Fruit fly (Drosophila melanogaster) whole organism, adult: ENCODE results near the gene Uck.

Experiments
- CG11617 ChIP-seq: fragments of 200-800 bp; sonication (Bioruptor generic); optimal IDR thresholded peaks from 2 replicates; lab custom pipeline; 2017; ENCODE audit warnings: mild to moderate bottlenecking, missing biosample characterization, missing genetic modification reagents, missing genetic modification characterization
- CG12768 ChIP-seq: fragments of 200-800 bp; sonication (Bioruptor generic); optimal IDR thresholded peaks from 2 replicates; lab custom pipeline; 2017; ENCODE audit warnings: missing biosample characterization, missing genetic modification characterization, mild to moderate bottlenecking, moderate library complexity, missing genetic modification reagents
- CG14711 ChIP-seq: fragments of 200-800 bp; sonication (Bioruptor generic); optimal IDR thresholded peaks from 2 replicates; lab custom pipeline; 2018; ENCODE audit warnings: missing biosample characterization, mild to moderate bottlenecking, missing genetic modification characterization, moderate library complexity
- CG1620 ChIP-seq: fragments of 200-800 bp; sonication (Bioruptor generic); optimal IDR thresholded peaks from 2 replicates; lab custom pipeline; 2016; ENCODE audit warnings: missing biosample characterization, missing genetic modification characterization
- CG33017 ChIP-seq: fragments of 200-800 bp; sonication (Bioruptor generic); optimal IDR thresholded peaks from 2 replicates; lab custom pipeline; 2018; ENCODE audit warnings: missing biosample characterization, mild to moderate bottlenecking, missing genetic modification characterization, moderate library complexity
- CG5204 ChIP-seq: fragments of 200-800 bp; sonication (Bioruptor generic); optimal IDR thresholded peaks from 2 replicates; lab custom pipeline; 2016; ENCODE audit warnings: missing biosample characterization, missing genetic modification characterization
- CG7045 ChIP-seq: fragments of 200-800 bp; sonication (Bioruptor generic); optimal IDR thresholded peaks from 2 replicates; lab custom pipeline; 2017; ENCODE audit warnings: missing biosample characterization, mild to moderate bottlenecking, missing genetic modification characterization
- CG7101 ChIP-seq: fragments of 200-800 bp; sonication (Bioruptor generic); optimal IDR thresholded peaks from 2 replicates; lab custom pipeline; 2018; ENCODE audit warnings: missing biosample characterization, mild to moderate bottlenecking, missing genetic modification characterization, moderate library complexity
- Clk ChIP-seq: fragments of 200-800 bp; sonication (Bioruptor generic); optimal IDR thresholded peaks from 2 replicates; lab custom pipeline; 2017; ENCODE audit warnings: missing biosample characterization, missing genetic modification characterization
- Crg-1 ChIP-seq: fragments of 200-800 bp; sonication (Bioruptor generic); optimal IDR thresholded peaks from 2 replicates; lab custom pipeline; 2016; ENCODE audit warnings: missing biosample characterization, missing genetic modification characterization
- Hr96 ChIP-seq: fragments of 200-800 bp; sonication (Bioruptor generic); optimal IDR thresholded peaks from 2 replicates; lab custom pipeline; 2016; ENCODE audit warnings: missing biosample characterization, missing genetic modification characterization
- Mnt ChIP-seq: fragments of 200-800 bp; sonication (Bioruptor generic); optimal IDR thresholded peaks from 2 replicates; lab custom pipeline; 2016; ENCODE audit warnings: missing biosample characterization, mild to moderate bottlenecking, missing genetic modification characterization
- bab1 ChIP-seq: fragments of 200-800 bp; sonication (Bioruptor generic); optimal IDR thresholded peaks from 3 replicates; lab custom pipeline; 2019; ENCODE audit warnings: missing biosample characterization, mild to moderate bottlenecking, missing genetic modification characterization, moderate library complexity
- cic ChIP-seq: fragments of 200-800 bp; sonication (Bioruptor generic); optimal IDR thresholded peaks from 2 replicates; lab custom pipeline; 2017; ENCODE audit warnings: missing biosample characterization, mild to moderate bottlenecking, missing genetic modification characterization, moderate library complexity
- cnc ChIP-seq, 2 experiments: fragments of >200 bp; optimal IDR thresholded peaks; 2 replicates each; lab custom pipeline; 2017
- kay ChIP-seq: fragments of 200-800 bp; sonication (Bioruptor generic); peaks from one replicate; lab custom pipeline; 2016; ENCODE audit warnings: missing biosample characterization, missing genetic modification characterization, borderline replicate concordance
- ovo ChIP-seq: fragments of 200-800 bp; sonication (Bioruptor generic); optimal IDR thresholded peaks from 2 replicates; lab custom pipeline; 2016; ENCODE audit warnings: missing biosample characterization, missing genetic modification characterization
- pad ChIP-seq: fragments of 200-800 bp; sonication (Bioruptor generic); optimal IDR thresholded peaks from 3 replicates; lab custom pipeline; 2017; ENCODE audit warnings: missing biosample characterization, missing genetic modification characterization, mild to moderate bottlenecking, moderate library complexity, missing genetic modification reagents
- tj ChIP-seq: fragments of 200-800 bp; sonication (Bioruptor generic); optimal IDR thresholded peaks from 3 replicates; lab custom pipeline; 2017; ENCODE audit warnings: missing biosample characterization, mild to moderate bottlenecking, missing genetic modification characterization, moderate library complexity
- toe ChIP-seq: fragments of 200-800 bp; sonication (Bioruptor generic); optimal IDR thresholded peaks from 2 replicates; lab custom pipeline; 2016; ENCODE audit warnings: missing biosample characterization, missing genetic modification characterization

Gene Uck

DNA sequence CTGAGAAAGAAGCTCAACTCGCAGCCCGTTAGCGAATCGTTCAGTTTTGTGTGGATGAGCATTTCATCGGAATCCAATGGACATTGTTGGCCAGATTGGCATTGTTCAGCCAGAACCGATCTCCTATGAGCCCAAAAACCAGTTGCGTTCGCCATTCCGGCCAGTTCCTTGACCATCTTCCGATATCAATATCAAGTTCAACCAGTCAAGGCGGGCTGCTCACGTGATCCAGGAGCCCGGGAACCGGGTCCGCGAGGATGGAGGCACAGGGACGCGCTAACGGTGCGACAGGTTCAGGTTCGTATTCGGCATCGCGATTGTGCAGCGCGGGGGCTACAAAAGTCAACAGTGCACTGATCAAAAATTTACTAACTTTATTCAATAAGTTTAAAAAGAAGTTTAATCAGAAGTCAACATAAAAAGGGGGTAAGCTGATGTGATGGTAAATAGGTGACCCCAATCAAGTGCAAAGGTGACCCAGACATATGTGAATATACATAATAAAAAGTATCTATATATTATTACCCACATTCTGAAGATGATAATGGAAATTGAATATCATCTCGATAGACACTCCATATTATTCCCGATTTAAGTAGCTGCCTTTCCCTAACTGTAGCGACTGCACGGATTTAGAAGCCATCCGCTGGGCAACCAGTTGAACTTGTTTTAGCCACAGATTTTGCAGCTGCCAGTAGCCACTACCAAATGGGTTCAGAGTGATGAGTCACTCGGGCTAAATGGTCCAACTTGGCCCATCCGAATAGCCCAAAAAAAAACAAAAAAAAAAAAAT is 23.0 kb upstream of the Uck start:
- TF ChIP-seq CG33017 (tag; lab: Kevin White, UChicago) (no peak), cnc (optimal IDR thresholded peaks at IDR 0.05; lab: Kevin White, UChicago) (no peak), CG11617 (GFP tag; lab: Kevin White, UChicago) (no peak), CG7101 (tag; lab: Kevin White, UChicago) (no peak), kay (GFP tag; lab: Kevin White, UChicago) (no peak), CG14711 (tag; lab: Kevin White, UChicago) (no peak), tj (GFP tag; lab: Kevin White, UChicago) (peak; percentile 18), toe (GFP tag; lab: Kevin White, UChicago) (no peak)

DNA sequence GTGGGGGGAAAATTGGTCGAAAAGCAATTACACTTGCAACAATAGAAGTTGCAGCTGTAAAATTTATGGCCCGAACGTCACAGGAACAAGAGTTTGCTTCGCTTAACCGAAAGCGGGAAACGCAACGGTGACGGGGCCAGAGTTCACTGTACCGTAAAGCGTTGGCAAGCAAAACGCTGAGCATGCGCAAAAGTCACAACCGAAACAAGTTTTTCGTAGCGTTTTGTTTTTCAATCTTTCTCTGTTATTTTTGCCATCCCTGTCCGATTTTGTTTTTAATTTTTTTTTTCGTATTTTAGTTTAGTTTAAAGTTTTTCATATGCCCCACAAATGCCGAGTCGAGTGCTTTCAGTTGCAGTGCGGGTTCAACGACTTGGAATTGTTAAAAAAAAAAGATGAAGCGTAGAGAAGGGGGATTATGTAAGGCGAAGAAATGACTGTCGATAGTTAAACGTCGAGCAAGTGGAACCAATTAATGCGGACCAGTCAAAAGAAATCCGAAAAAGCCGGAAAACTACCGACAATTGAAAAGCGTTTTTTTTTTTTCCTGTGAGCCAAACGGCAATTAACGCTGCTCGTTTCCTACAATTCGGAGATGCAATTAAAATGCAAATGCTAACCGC is 22.3 kb upstream of the Uck start:
- TF ChIP-seq tj (GFP tag; lab: Kevin White, UChicago) (peak; percentile 94), CG11617 (GFP tag; lab: Kevin White, UChicago) (no peak)

DNA sequence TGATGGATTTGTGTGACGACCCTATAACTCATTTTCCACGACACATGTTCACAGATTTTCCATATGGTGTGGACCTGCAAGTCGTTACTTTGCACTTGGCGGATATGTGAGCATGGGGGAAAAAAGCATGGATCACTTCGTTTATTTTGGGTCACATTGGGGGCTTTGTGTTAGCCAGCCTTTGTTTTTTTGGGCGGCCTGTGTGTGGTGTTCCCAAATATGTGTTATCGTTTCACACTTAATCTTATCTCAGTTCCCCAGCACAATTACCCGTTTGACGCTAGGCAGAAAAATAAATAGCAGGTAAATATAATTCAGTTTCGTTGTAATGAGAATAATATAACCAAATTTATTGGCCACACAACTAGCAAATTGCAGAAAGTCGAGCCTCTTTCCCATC is 21.7 kb upstream of the Uck start:
- TF ChIP-seq CG33017 (tag; lab: Kevin White, UChicago) (no peak), CG7101 (tag; lab: Kevin White, UChicago) (no peak), Mnt (GFP tag; lab: Kevin White, UChicago) (no peak), Clk (no peak), CG11617 (GFP tag; lab: Kevin White, UChicago) (no peak), toe (GFP tag; lab: Kevin White, UChicago) (no peak), Crg-1 (no peak), CG14711 (tag; lab: Kevin White, UChicago) (no peak), tj (GFP tag; lab: Kevin White, UChicago) (no peak)

DNA sequence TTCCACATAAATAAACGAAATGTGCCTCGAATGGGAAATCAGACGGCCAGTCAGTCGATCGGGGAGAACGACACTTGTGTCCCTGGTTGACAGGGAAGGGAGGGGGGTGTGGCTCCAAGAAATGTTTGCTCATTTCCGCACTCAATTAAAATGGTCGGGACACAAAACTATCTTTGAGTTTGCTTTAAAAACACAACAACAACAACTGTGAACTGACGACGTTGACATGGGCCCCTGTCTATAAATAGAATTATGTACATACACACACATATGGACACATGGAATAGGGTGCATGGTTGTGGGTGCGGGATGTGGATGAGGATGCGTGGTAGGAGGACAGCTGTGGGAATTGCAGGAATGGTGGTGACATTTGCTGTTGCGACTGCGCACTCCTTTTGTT is 19.9 kb upstream of the Uck start:
- TF ChIP-seq ovo (GFP tag; lab: Kevin White, UChicago) (no peak), toe (GFP tag; lab: Kevin White, UChicago) (no peak)

DNA sequence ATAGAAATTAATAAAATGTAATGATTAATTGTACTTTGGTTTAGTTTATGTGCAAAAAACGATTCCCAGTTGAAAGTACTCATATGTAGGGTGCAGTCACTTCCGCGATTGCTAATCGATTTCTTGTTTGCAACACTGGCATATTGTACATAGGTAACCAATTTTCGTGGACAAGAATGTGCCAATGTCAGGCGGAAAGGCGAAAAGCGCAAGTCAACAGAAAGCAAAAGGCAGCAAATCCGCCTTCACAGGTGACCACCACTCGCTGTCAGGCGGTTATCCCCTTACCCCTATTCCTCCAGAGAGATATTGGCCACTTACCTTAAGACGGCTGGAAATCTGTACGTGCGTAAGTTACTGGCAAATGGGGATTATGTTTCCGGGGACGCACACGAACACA is 19.4 kb upstream of the Uck start:
- TF ChIP-seq CG14711 (tag; lab: Kevin White, UChicago) (no peak), pad (GFP tag; lab: Kevin White, UChicago) (no peak), tj (GFP tag; lab: Kevin White, UChicago) (peak; percentile 96)

DNA sequence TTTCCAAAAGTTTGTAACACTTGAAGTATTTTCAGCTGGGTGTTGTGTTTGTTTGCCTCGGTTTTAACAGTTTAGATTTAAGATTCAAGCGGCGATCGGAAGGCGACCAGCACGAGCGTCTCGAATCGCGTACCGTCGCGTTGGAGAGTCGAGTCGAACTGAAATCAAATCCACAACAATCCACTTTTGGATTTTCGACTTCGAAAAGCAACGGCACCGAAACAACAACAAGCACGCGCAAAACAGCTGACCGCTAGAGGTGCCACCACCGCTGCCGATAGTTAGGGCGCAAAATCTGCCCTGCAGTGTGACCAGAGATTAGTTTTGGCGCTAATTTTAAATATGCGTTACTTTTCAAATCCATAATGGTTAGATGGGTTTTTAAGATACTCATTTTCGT is 18.9 kb upstream of the Uck start, which contains the start of gene jar:
Gene jar (minus strand): TSS at position 163 of the 400 bp plus-strand sequence.
- TF ChIP-seq tj (GFP tag; lab: Kevin White, UChicago) (no peak), ovo (GFP tag; lab: Kevin White, UChicago) (peak; percentile 95), CG7045 (GFP tag; lab: Kevin White, UChicago) (peak; percentile 13), CG11617 (GFP tag; lab: Kevin White, UChicago) (peak; percentile 16), bab1 (GFP tag; lab: Kevin White, UChicago) (peak; percentile 74), toe (GFP tag; lab: Kevin White, UChicago) (no peak), CG14711 (tag; lab: Kevin White, UChicago) (peak; percentile 77), CG5204 (GFP tag; lab: Kevin White, UChicago) (no peak), CG33017 (tag; lab: Kevin White, UChicago) (peak; percentile 17), Clk (no peak), pad (GFP tag; lab: Kevin White, UChicago) (peak; percentile 23), kay (GFP tag; lab: Kevin White, UChicago) (no peak), CG7101 (tag; lab: Kevin White, UChicago) (peak; percentile 43), CG1620 (GFP tag; lab: Kevin White, UChicago) (peak; percentile 14), cnc (optimal IDR thresholded peaks at IDR 0.05; lab: Kevin White, UChicago) (no peak), Crg-1 (no peak), Mnt (GFP tag; lab: Kevin White, UChicago) (peak; percentile 71), CG12768 (peak; percentile 24), cic (GFP tag; lab: Kevin White, UChicago) (peak; percentile 52), Hr96 (no peak)

DNA sequence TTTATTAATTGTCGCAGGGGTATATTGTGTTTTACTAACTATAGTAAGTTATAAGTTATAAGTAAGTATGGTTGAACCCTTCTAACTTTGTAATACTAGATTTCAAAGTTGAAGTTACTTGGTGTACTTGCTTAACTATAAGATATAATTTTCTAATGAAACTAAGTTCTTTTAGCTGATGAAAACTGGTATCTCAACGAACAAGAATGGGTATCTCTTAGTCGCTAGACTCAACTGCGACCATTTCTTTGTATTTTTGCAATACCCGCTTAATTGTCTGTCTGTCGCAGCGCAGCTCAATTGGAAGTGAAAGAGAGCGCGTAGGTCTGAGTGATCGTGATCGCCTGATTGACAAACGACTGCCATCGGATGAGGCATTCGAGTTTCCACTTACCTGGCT is 17.7 kb upstream of the Uck start:
- no peak for TF ChIP-seq Clk
- peak; percentile 64 for TF ChIP-seq tj (GFP tag; lab: Kevin White, UChicago)
- no peak for TF ChIP-seq CG1620 (GFP tag; lab: Kevin White, UChicago)
- peak; percentile 16 for TF ChIP-seq bab1 (GFP tag; lab: Kevin White, UChicago)
- TF ChIP-seq CG11617 (GFP tag; lab: Kevin White, UChicago): no peak
